Worm (Caenorhabditis elegans): Measurements from ENCODE around the gene srw-101.

ce11 chrV:1680770-1681169 is 41.3 kb upstream of the srw-101 start, which contains the start of gene srw-91:
- TF ChIP-seq fax-1 (tag; optimal IDR thresholded peaks at IDR 0.05) = no peak
- TF ChIP-seq pag-3 (tag; optimal IDR thresholded peaks at IDR 0.05; ENCODE audit: borderline replicate concordance) = no peak
- TF ChIP-seq fkh-10 (GFP tag; optimal IDR thresholded peaks at IDR 0.05) = no peak
- no peak for TF ChIP-seq ama-1 (optimal IDR thresholded peaks at IDR 0.05)
- TF ChIP-seq F13H6.1 (tag; optimal IDR thresholded peaks at IDR 0.05) = no peak
